Fruit fly (Drosophila melanogaster) whole organism, prepupa: ENCODE results near the gene Hsc70-4.

ENCODE experiments used
- CG11294 ChIP-seq: fragments of 200-800 bp; sonication (Bioruptor generic); IDR thresholded peaks from 2 replicates; pipeline ENCODE4 v1.3.6; 2022; ENCODE audit warnings: missing biosample characterization, missing genetic modification characterization
- CG11762 ChIP-seq: fragments of 200-800 bp; sonication (Bioruptor generic); optimal IDR thresholded peaks from 3 replicates; lab custom pipeline; 2016; ENCODE audit warnings: missing biosample characterization, missing genetic modification characterization; ENCODE audit not compliant: insufficient read depth
- CG1621 ChIP-seq: fragments of 200-800 bp; sonication (Bioruptor generic); optimal IDR thresholded peaks from 3 replicates; lab custom pipeline; 2018; ENCODE audit warnings: missing biosample characterization, mild to moderate bottlenecking, missing genetic modification characterization
- CG6163 ChIP-seq: fragments of 200-800 bp; sonication (Bioruptor generic); IDR thresholded peaks from 3 replicates; pipeline ENCODE4 v1.3.6; 2022; ENCODE audit warnings: missing biosample characterization, missing genetic modification characterization
- CG6808 ChIP-seq: fragments of 200-800 bp; sonication (Bioruptor generic); optimal IDR thresholded peaks from 3 replicates; lab custom pipeline; 2017; ENCODE audit warnings: missing biosample characterization, missing genetic modification characterization, mild to moderate bottlenecking, moderate library complexity, missing genetic modification reagents
- CG7368 ChIP-seq: fragments of 200-800 bp; sonication (Bioruptor generic); optimal IDR thresholded peaks from 3 replicates; lab custom pipeline; 2016; ENCODE audit warnings: missing biosample characterization, missing genetic modification characterization
- Ets96B ChIP-seq: fragments of 200-800 bp; optimal IDR thresholded peaks from 2 replicates; lab custom pipeline; 2019; ENCODE audit warnings: missing biosample characterization, mild to moderate bottlenecking, missing genetic modification characterization, moderate library complexity
- Sox102F ChIP-seq: fragments of 200-800 bp; sonication (Bioruptor generic); optimal IDR thresholded peaks from 2 replicates; lab custom pipeline; 2016; ENCODE audit warnings: missing biosample characterization, mild to moderate bottlenecking, missing genetic modification characterization
- salr ChIP-seq, 2 experiments: fragments of 200-800 bp; sonication (Bioruptor generic); optimal IDR thresholded peaks; 3 replicates each; lab custom pipeline; 2016 to 2018; ENCODE audit warnings: missing biosample characterization in 2 of 2, missing genetic modification characterization in 2 of 2, mild to moderate bottlenecking in 1 of 2
- spab ChIP-seq: fragments of 200-800 bp; sonication (Bioruptor generic); optimal IDR thresholded peaks from 2 replicates; lab custom pipeline; 2017; ENCODE audit warnings: missing biosample characterization, mild to moderate bottlenecking, missing genetic modification characterization, missing genetic modification reagents

dm6 chr3R:15281335-15281963 lies 39.0 kb downstream of the Hsc70-4 start:
- no peak for TF ChIP-seq CG1621 (tag; lab: Kevin White, UChicago)
- no peak for TF ChIP-seq Sox102F (GFP tag; lab: Kevin White, UChicago)
- TF ChIP-seq CG11294 (GFP tag; lab: Robert Waterston, UW), result no peak
- TF ChIP-seq spab (GFP tag; lab: Kevin White, UChicago), result no peak
- TF ChIP-seq CG7368 (GFP tag; lab: Kevin White, UChicago), result no peak
- TF ChIP-seq CG6808 (GFP tag; lab: Kevin White, UChicago), result no peak
- no peak for TF ChIP-seq salr (GFP tag; optimal IDR thresholded peaks at IDR 0.05; lab: Kevin White, UChicago)
- TF ChIP-seq CG11762 (GFP tag; lab: Kevin White, UChicago), result no peak
- no peak for TF ChIP-seq CG6163
- TF ChIP-seq Ets96B (tag; lab: Kevin White, UChicago), result no peak
